Worm (Caenorhabditis elegans): ENCODE results near the gene hlh-6.

ce11 chrII:9603419-9603818 lies 11.2 kb downstream of the hlh-6 start:
- peak; percentile 95 for TF ChIP-seq jun-1 (tag; optimal IDR thresholded peaks at IDR 0.05)
- peak; percentile 68 to 91 (median 88) for TF ChIP-seq ceh-82 (tag; optimal IDR thresholded peaks at IDR 0.05)
- TF ChIP-seq ztf-11 (tag; optimal IDR thresholded peaks at IDR 0.05), result no peak
- TF ChIP-seq mef-2 (tag; optimal IDR thresholded peaks at IDR 0.05), result peak; percentile 74
- TF ChIP-seq ceh-90 (tag; optimal IDR thresholded peaks at IDR 0.05), result no peak
- peak; percentile 85 for TF ChIP-seq grh-1 (GFP tag; IDR thresholded peaks at IDR 0.05)

Measured in whole organism, L1 larva.